Fruit fly (Drosophila melanogaster) whole organism, embryonic: ENCODE results near the gene CG3224.

ENCODE experiments used
- ATbp ChIP-seq: fragments of 200-800 bp; sonication (Bioruptor generic); optimal IDR thresholded peaks from 2 replicates; lab custom pipeline; 2017; ENCODE audit warnings: missing biosample characterization, mild to moderate bottlenecking, missing genetic modification characterization, missing genetic modification reagents
- Abd-B ChIP-seq: fragments of 200-800 bp; sonication (Bioruptor generic); optimal IDR thresholded peaks from 2 replicates; lab custom pipeline; 2018; ENCODE audit warnings: missing biosample characterization, mild to moderate bottlenecking, missing genetic modification characterization, moderate library complexity
- CG10321 ChIP-seq: fragments of 200-800 bp; sonication (Bioruptor generic); IDR thresholded peaks from 2 replicates; pipeline ENCODE4 v1.3.6; 2022; ENCODE audit warnings: missing biosample characterization, missing genetic modification characterization
- CG10979 ChIP-seq: fragments of 200-800 bp; sonication (Bioruptor generic); optimal IDR thresholded peaks from 2 replicates; lab custom pipeline; 2018; ENCODE audit warnings: missing biosample characterization, mild to moderate bottlenecking, missing genetic modification characterization, moderate library complexity
- CG11504 ChIP-seq: fragments of 200-800 bp; sonication (Bioruptor generic); optimal IDR thresholded peaks from 3 replicates; lab custom pipeline; 2019; ENCODE audit warnings: missing biosample characterization, mild to moderate bottlenecking, missing genetic modification characterization, moderate library complexity
- CG11695 ChIP-seq: fragments of 200-800 bp; sonication (Bioruptor generic); IDR thresholded peaks from 3 replicates; pipeline ENCODE4 v1.3.6; 2022; ENCODE audit warnings: missing biosample characterization, missing genetic modification characterization
- CG12391 ChIP-seq: fragments of 200-800 bp; sonication (Bioruptor generic); optimal IDR thresholded peaks from 3 replicates; lab custom pipeline; 2018; ENCODE audit warnings: missing biosample characterization, mild to moderate bottlenecking, missing genetic modification characterization, moderate library complexity
- CG1529 ChIP-seq: fragments of 200-800 bp; sonication (Bioruptor generic); optimal IDR thresholded peaks from 3 replicates; lab custom pipeline; 2018; ENCODE audit warnings: missing biosample characterization, missing genetic modification characterization
- CG15601 ChIP-seq: fragments of 200-800 bp; sonication (Bioruptor generic); optimal IDR thresholded peaks from 3 replicates; lab custom pipeline; 2019; ENCODE audit warnings: missing biosample characterization, mild to moderate bottlenecking, missing genetic modification characterization, moderate library complexity
- CG17829 ChIP-seq: fragments of 200-800 bp; optimal IDR thresholded peaks from 2 replicates; lab custom pipeline; 2019; ENCODE audit warnings: missing biosample characterization, mild to moderate bottlenecking, missing genetic modification characterization, moderate library complexity
- CG3281 ChIP-seq: fragments of 200-800 bp; sonication (Bioruptor generic); optimal IDR thresholded peaks from 3 replicates; lab custom pipeline; 2017; ENCODE audit warnings: missing biosample characterization, mild to moderate bottlenecking, missing genetic modification characterization
- CG3838 ChIP-seq: fragments of 200-800 bp; sonication (Bioruptor generic); optimal IDR thresholded peaks from 3 replicates; lab custom pipeline; 2016; ENCODE audit warnings: missing biosample characterization, missing genetic modification characterization
- CG3847 ChIP-seq: fragments of 200-800 bp; sonication (Bioruptor generic); IDR thresholded peaks from 2 replicates; pipeline ENCODE4 v1.3.6; 2022; ENCODE audit warnings: missing biosample characterization, missing genetic modification characterization
- CG4424 ChIP-seq: fragments of 200-800 bp; sonication (Bioruptor generic); optimal IDR thresholded peaks from 3 replicates; lab custom pipeline; 2016; ENCODE audit warnings: missing biosample characterization, missing genetic modification characterization
- CG6254 ChIP-seq: fragments of 200-800 bp; sonication (Bioruptor generic); optimal IDR thresholded peaks from 3 replicates; lab custom pipeline; 2017; ENCODE audit warnings: mild to moderate bottlenecking, missing biosample characterization, missing genetic modification reagents, missing genetic modification characterization
- CG8765 ChIP-seq: fragments of 200-800 bp; sonication (Bioruptor generic); IDR thresholded peaks from 2 replicates; pipeline ENCODE4 v1.3.6; 2022; ENCODE audit warnings: missing biosample characterization, missing genetic modification characterization
- CG8924 ChIP-seq: fragments of 200-800 bp; optimal IDR thresholded peaks from 3 replicates; lab custom pipeline; 2019; ENCODE audit warnings: missing biosample characterization, mild to moderate bottlenecking, missing genetic modification characterization, moderate library complexity
- CG9727 ChIP-seq: fragments of 200-800 bp; sonication (Bioruptor generic); optimal IDR thresholded peaks from 3 replicates; lab custom pipeline; 2017; ENCODE audit warnings: missing biosample characterization, mild to moderate bottlenecking, missing genetic modification characterization
- CG9932 ChIP-seq: fragments of 200-800 bp; sonication (Bioruptor generic); IDR thresholded peaks from 2 replicates; pipeline ENCODE4 v1.3.6; 2022; ENCODE audit warnings: missing biosample characterization, missing genetic modification characterization
- Chrac-16 ChIP-seq: fragments of 200-800 bp; sonication (Bioruptor generic); optimal IDR thresholded peaks from 3 replicates; lab custom pipeline; 2016; ENCODE audit warnings: missing biosample characterization, missing genetic modification characterization
- E2f2 ChIP-seq: fragments of 200-800 bp; sonication (Bioruptor generic); IDR thresholded peaks from 2 replicates; pipeline ENCODE4 v1.3.6; 2022; ENCODE audit warnings: missing biosample characterization, missing genetic modification characterization
- Fer3 ChIP-seq: fragments of 200-800 bp; sonication (Bioruptor generic); optimal IDR thresholded peaks from 2 replicates; lab custom pipeline; 2018; ENCODE audit warnings: missing biosample characterization, mild to moderate bottlenecking, missing genetic modification characterization, moderate library complexity
- HLH3B ChIP-seq: fragments of 200-800 bp; sonication (Bioruptor generic); IDR thresholded peaks from 2 replicates; pipeline ENCODE4 v1.3.6; 2022; ENCODE audit warnings: missing biosample characterization, missing genetic modification characterization
- Hr39 ChIP-seq: fragments of >200 bp; optimal IDR thresholded peaks from 2 replicates; lab custom pipeline; 2017
- Hr78 ChIP-seq, 2 experiments: fragments of 200-800 bp in 1 of 2; fragments of >200 bp in 1 of 2; sonication (Bioruptor generic) in 1 of 2; optimal IDR thresholded peaks; 2 replicates each; lab custom pipeline; 2017 to 2019; ENCODE audit warnings: missing biosample characterization in 2 of 2, missing genetic modification characterization in 2 of 2, mild to moderate bottlenecking in 1 of 2, moderate library complexity in 1 of 2
- PHDP ChIP-seq: fragments of 200-800 bp; sonication (Bioruptor generic); optimal IDR thresholded peaks from 3 replicates; lab custom pipeline; 2018; ENCODE audit warnings: missing biosample characterization, mild to moderate bottlenecking, missing genetic modification characterization, moderate library complexity
- Ptx1 ChIP-seq: fragments of 200-800 bp; sonication (Bioruptor generic); IDR thresholded peaks from 2 replicates; pipeline ENCODE4 v1.3.6; 2022; ENCODE audit warnings: missing biosample characterization, missing genetic modification characterization
- Rfx ChIP-seq: fragments of 200-800 bp; sonication (Bioruptor generic); IDR thresholded peaks from 2 replicates; pipeline ENCODE4 v1.3.6; 2022; ENCODE audit warnings: missing biosample characterization, missing genetic modification characterization
- Six4 ChIP-seq: fragments of 200-800 bp; sonication (Bioruptor generic); optimal IDR thresholded peaks from 2 replicates; lab custom pipeline; 2016; ENCODE audit warnings: missing biosample characterization, missing genetic modification characterization
- Spps ChIP-seq: fragments of 200-800 bp; sonication (Bioruptor generic); optimal IDR thresholded peaks from 2 replicates; lab custom pipeline; 2018; ENCODE audit warnings: missing biosample characterization, mild to moderate bottlenecking, missing genetic modification characterization
- Ssrp ChIP-seq: fragments of 200-800 bp; sonication (Bioruptor generic); optimal IDR thresholded peaks from 2 replicates; lab custom pipeline; 2018; ENCODE audit warnings: missing biosample characterization, mild to moderate bottlenecking, missing genetic modification characterization, moderate library complexity
- al ChIP-seq: fragments of 200-800 bp; sonication (Bioruptor generic); IDR thresholded peaks from 2 replicates; pipeline ENCODE4 v1.3.6; 2022; ENCODE audit warnings: missing biosample characterization, missing genetic modification characterization
- bcd ChIP-seq: fragments of 200-800 bp; sonication (Bioruptor generic); optimal IDR thresholded peaks from 2 replicates; lab custom pipeline; 2017; ENCODE audit warnings: missing biosample characterization, mild to moderate bottlenecking, missing genetic modification characterization
- croc ChIP-seq: fragments of 200-800 bp; sonication (Bioruptor generic); conservative IDR thresholded peaks from 3 replicates; pipeline ENCODE4 v1.3.6; 2022; ENCODE audit warnings: missing biosample characterization, missing genetic modification characterization
- crol ChIP-seq: fragments of 200-800 bp; sonication (Bioruptor generic); IDR thresholded peaks from 2 replicates; pipeline ENCODE4 v1.3.6; 2022; ENCODE audit warnings: missing biosample characterization, missing genetic modification characterization
- ftz-f1 ChIP-seq: fragments of 200-800 bp; sonication (Bioruptor generic); optimal IDR thresholded peaks from 2 replicates; lab custom pipeline; 2016; ENCODE audit warnings: missing biosample characterization, missing genetic modification characterization
- gem ChIP-seq: fragments of 200-800 bp; sonication (Bioruptor generic); optimal IDR thresholded peaks from 2 replicates; lab custom pipeline; 2019; ENCODE audit warnings: missing biosample characterization, mild to moderate bottlenecking, missing genetic modification characterization, moderate library complexity
- grau ChIP-seq: fragments of 200-800 bp; optimal IDR thresholded peaks from 3 replicates; lab custom pipeline; 2019; ENCODE audit warnings: missing biosample characterization, mild to moderate bottlenecking, missing genetic modification characterization, moderate library complexity
- ind ChIP-seq: fragments of 200-800 bp; sonication (Bioruptor generic); optimal IDR thresholded peaks from 3 replicates; lab custom pipeline; 2016; ENCODE audit warnings: missing biosample characterization, missing genetic modification characterization
- nmo ChIP-seq: fragments of 200-800 bp; sonication (Bioruptor generic); optimal IDR thresholded peaks from 2 replicates; lab custom pipeline; 2018; ENCODE audit warnings: missing biosample characterization, mild to moderate bottlenecking, missing genetic modification characterization, moderate library complexity
- otp ChIP-seq: fragments of 200-800 bp; sonication (Bioruptor generic); IDR thresholded peaks from 3 replicates; pipeline ENCODE4, ENCODE4 v1.3.6; 2022; ENCODE audit warnings: missing biosample characterization, missing genetic modification characterization
- peb ChIP-seq: fragments of 200-800 bp; sonication (Bioruptor generic); IDR thresholded peaks from 2 replicates; pipeline ENCODE4 v1.3.6; 2022; ENCODE audit warnings: missing biosample characterization, missing genetic modification characterization
- sc ChIP-seq, 3 experiments: fragments of >200 bp in 2 of 3; fragments of 200-800 bp in 1 of 3; sonication (Bioruptor generic) in 1 of 3; optimal IDR thresholded peaks; 2 replicates in 2 of 3; 3 replicates in 1 of 3; lab custom pipeline; 2017; ENCODE audit warnings: mild to moderate bottlenecking in 1 of 3, missing biosample characterization in 1 of 3, missing genetic modification characterization in 1 of 3, missing genetic modification reagents in 1 of 3
- ssp ChIP-seq: fragments of 200-800 bp; sonication (Bioruptor generic); IDR thresholded peaks from 2 replicates; pipeline ENCODE4 v1.3.6; 2022; ENCODE audit warnings: missing biosample characterization, missing genetic modification characterization
- toy ChIP-seq: fragments of 200-800 bp; sonication (Bioruptor generic); IDR thresholded peaks from 2 replicates; pipeline ENCODE4 v1.3.6; 2022; ENCODE audit warnings: missing biosample characterization, missing genetic modification characterization
- vvl ChIP-seq: fragments of 200-800 bp; sonication (Bioruptor generic); IDR thresholded peaks from 2 replicates; pipeline ENCODE4 v1.3.6; 2022; ENCODE audit warnings: missing biosample characterization, missing genetic modification characterization
- zf30C ChIP-seq: fragments of 200-800 bp; sonication (Bioruptor generic); optimal IDR thresholded peaks from 3 replicates; lab custom pipeline; 2018; ENCODE audit warnings: missing biosample characterization, mild to moderate bottlenecking, missing genetic modification characterization
- zfh1 ChIP-seq: fragments of 200-800 bp; sonication (Bioruptor generic); IDR thresholded peaks from 3 replicates; pipeline ENCODE4 v1.3.6; 2022; ENCODE audit warnings: missing biosample characterization, missing genetic modification characterization

Gene CG3224

dm6 chrX:6624006-6624745 is 37.1 kb downstream of the CG3224 start (continued):
- TF ChIP-seq PHDP (tag; lab: Kevin White, UChicago): peak; percentile 31
- peak; percentile 31 for TF ChIP-seq Chrac-16 (GFP tag; lab: Kevin White, UChicago)
- peak; percentile 39 for TF ChIP-seq CG4424 (GFP tag; lab: Kevin White, UChicago)
- TF ChIP-seq CG9727 (GFP tag; lab: Kevin White, UChicago): peak; percentile 18
- TF ChIP-seq Ssrp (tag; lab: Kevin White, UChicago): peak; percentile 23
- 0 out of 2 replicates have a peak, but pooled peaks have one; percentile 9 for TF ChIP-seq crol
- no peak for TF ChIP-seq CG10321 (GFP tag; lab: Robert Waterston, UW)
- 0 out of 2 replicates have a peak, but pooled peaks have one; percentile 38 for TF ChIP-seq CG9932 (GFP tag; lab: Robert Waterston, UW)
- peak in 1 of 2 experiments; percentile 50 for TF ChIP-seq Hr78 (GFP tag; optimal IDR thresholded peaks at IDR 0.05; lab: Kevin White, UChicago)
- TF ChIP-seq bcd: no peak
- peak; percentile 56; the same call in 1 of the 2 replicates for TF ChIP-seq Rfx (GFP tag; lab: Robert Waterston, UW)
- no peak for TF ChIP-seq Fer3
- TF ChIP-seq nmo: peak; percentile 69
- no peak for TF ChIP-seq CG3838
- no peak for TF ChIP-seq CG1529 (GFP tag; lab: Kevin White, UChicago)
- TF ChIP-seq otp: peak; percentile 31; the same call in 1 of the 3 replicates
- TF ChIP-seq CG6254 (GFP tag; lab: Kevin White, UChicago): peak; percentile 2
- no peak for TF ChIP-seq al (GFP tag; lab: Robert Waterston, UW)
- TF ChIP-seq croc (GFP tag; lab: Robert Waterston, UW): peak; percentile 40; the same call in 2 of the 3 replicates
- peak; percentile 6 for TF ChIP-seq ATbp (GFP tag; lab: Kevin White, UChicago)
- TF ChIP-seq CG11504 (tag; lab: Kevin White, UChicago): peak; percentile 30
- peak; percentile 39; the same call in 1 of the 2 replicates for TF ChIP-seq ssp
- TF ChIP-seq CG3847: no peak
- peak; percentile 87 for TF ChIP-seq grau (tag; lab: Kevin White, UChicago)
- TF ChIP-seq sc (optimal IDR thresholded peaks at IDR 0.05; lab: Kevin White, UChicago): no peak
- TF ChIP-seq sc (GFP tag; optimal IDR thresholded peaks at IDR 0.05; lab: Kevin White, UChicago): peak; percentile 5
- TF ChIP-seq CG8765 (GFP tag; lab: Robert Waterston, UW): 0 out of 2 replicates have a peak, but pooled peaks have one; percentile 7
- no peak for TF ChIP-seq zf30C (GFP tag; lab: Kevin White, UChicago)
- peak; percentile 47; the same call in 1 of the 2 replicates for TF ChIP-seq peb (GFP tag; lab: Robert Waterston, UW)
- peak; percentile 69 for TF ChIP-seq CG10979 (tag; lab: Kevin White, UChicago)
- TF ChIP-seq CG17829: peak; percentile 0
- TF ChIP-seq Six4 (GFP tag; lab: Kevin White, UChicago): peak; percentile 13
- TF ChIP-seq CG12391 (tag; lab: Kevin White, UChicago): peak; percentile 20
- peak; percentile 56 for TF ChIP-seq Abd-B
- no peak for TF ChIP-seq ftz-f1
- TF ChIP-seq vvl (GFP tag; lab: Robert Waterston, UW): peak; percentile 55; the same call in 1 of the 2 replicates
- no peak for TF ChIP-seq E2f2 (GFP tag; lab: Robert Waterston, UW)
- peak; percentile 30 for TF ChIP-seq CG15601 (tag; lab: Kevin White, UChicago)
- TF ChIP-seq ind (GFP tag; lab: Kevin White, UChicago): peak; percentile 4
- peak; percentile 62 for TF ChIP-seq gem (tag; lab: Kevin White, UChicago)
- TF ChIP-seq Hr39 (lab: Kevin White, UChicago): no peak
- TF ChIP-seq CG11695 (GFP tag; lab: Robert Waterston, UW): peak; percentile 31; the same call in 1 of the 3 replicates
- TF ChIP-seq CG3281: no peak
- TF ChIP-seq Ptx1: peak; percentile 29; the same call in 1 of the 2 replicates
- TF ChIP-seq CG8924 (tag; lab: Kevin White, UChicago): peak; percentile 4
- peak; percentile 70 for TF ChIP-seq zfh1 (GFP tag; lab: Robert Waterston, UW)
- peak; percentile 33; the same call in 1 of the 2 replicates for TF ChIP-seq HLH3B (GFP tag; lab: Robert Waterston, UW)
- TF ChIP-seq Spps (tag; lab: Kevin White, UChicago): peak; percentile 39
- no peak for TF ChIP-seq toy (GFP tag; lab: Robert Waterston, UW)
